Worm (Caenorhabditis elegans) whole organism, L1 larva: ENCODE results near the gene sri-20.

ENCODE experiments used
- C16A3.4 ChIP-seq: fragments of 150-350 bp; optimal IDR thresholded peaks from 2 replicates; lab custom pipeline; 2014; ENCODE audit warnings: missing biosample characterization, missing genetic modification characterization
- C34B4.2 ChIP-seq: sonication (generic microtip); optimal IDR thresholded peaks from 2 replicates; lab custom pipeline; 2017; ENCODE audit warnings: mild to moderate bottlenecking, missing genetic modification characterization, missing compliant biosample characterization
- Y116A8C.19 ChIP-seq: sonication (generic microtip); optimal IDR thresholded peaks from 2 replicates; lab custom pipeline; 2016; ENCODE audit warnings: missing compliant biosample characterization, missing genetic modification characterization, borderline replicate concordance
- aha-1 ChIP-seq: fragments of 150-350 bp; optimal IDR thresholded peaks from 2 replicates; lab custom pipeline; 2014; ENCODE audit warnings: missing biosample characterization, missing genetic modification characterization
- alr-1 ChIP-seq: fragments of 200-800 bp; sonication (Bioruptor generic); optimal IDR thresholded peaks from 2 replicates; lab custom pipeline; 2018; ENCODE audit warnings: borderline replicate concordance, mild to moderate bottlenecking, missing genetic modification characterization, missing compliant biosample characterization
- ceh-63 ChIP-seq: fragments of 200-800 bp; sonication (Bioruptor generic); optimal IDR thresholded peaks from 2 replicates; lab custom pipeline; 2018; ENCODE audit warnings: mild to moderate bottlenecking, missing genetic modification characterization, missing compliant biosample characterization
- ceh-82 ChIP-seq, 3 experiments: fragments of 150-350 bp in 1 of 3; sonication (generic microtip) in 2 of 3; optimal IDR thresholded peaks; 2 replicates each; lab custom pipeline; 2014 to 2017; ENCODE audit warnings: missing biosample characterization in 3 of 3, missing genetic modification characterization in 3 of 3
- ceh-90 ChIP-seq: sonication (generic microtip); optimal IDR thresholded peaks from 2 replicates; lab custom pipeline; 2016; ENCODE audit warnings: missing genetic modification characterization, missing compliant biosample characterization
- ces-1 ChIP-seq: fragments of 150-350 bp; optimal IDR thresholded peaks from 2 replicates; lab custom pipeline; 2014; ENCODE audit warnings: missing biosample characterization, missing genetic modification reagents, missing genetic modification characterization
- dsc-1 ChIP-seq: sonication (generic microtip); optimal IDR thresholded peaks from 2 replicates; lab custom pipeline; 2016; ENCODE audit warnings: mild to moderate bottlenecking, missing genetic modification characterization, missing compliant biosample characterization
- efl-1 ChIP-seq, 4 experiments: fragments of 150-350 bp; optimal IDR thresholded peaks in 3 of 4; peaks in 1 of 4; 1 replicate in 1 of 4; 2 replicates in 3 of 4; lab custom pipeline; 2014; ENCODE audit warnings: missing biosample characterization in 2 of 4, missing genetic modification characterization in 2 of 4, missing genetic modification reagents in 2 of 4
- egl-13 ChIP-seq: sonication (generic microtip); optimal IDR thresholded peaks from 2 replicates; lab custom pipeline; 2016; ENCODE audit warnings: missing genotype, missing genetic modification reagents, missing genetic modification characterization, missing compliant biosample characterization
- elt-2 ChIP-seq: sonication (generic microtip); optimal IDR thresholded peaks from 2 replicates; lab custom pipeline; 2016; ENCODE audit warnings: missing genetic modification characterization, mild to moderate bottlenecking, inconsistent platforms, missing compliant biosample characterization, missing genetic modification reagents
- elt-3 ChIP-seq, 6 experiments: fragments of 150-350 bp in 1 of 6; sonication (generic microtip); optimal IDR thresholded peaks; 2 replicates each; lab custom pipeline; 2017 to 2018; ENCODE audit warnings: missing biosample characterization in 6 of 6, missing genetic modification characterization in 6 of 6, inconsistent platforms in 1 of 6
- fkh-10 ChIP-seq: sonication (generic microtip); optimal IDR thresholded peaks from 2 replicates; lab custom pipeline; 2017; ENCODE audit warnings: missing biosample characterization, missing genetic modification reagents, missing genetic modification characterization
- fkh-4 ChIP-seq: sonication (generic microtip); optimal IDR thresholded peaks from 2 replicates; lab custom pipeline; 2016; ENCODE audit warnings: missing compliant biosample characterization, missing genetic modification characterization, borderline replicate concordance
- fkh-8 ChIP-seq: sonication (generic microtip); optimal IDR thresholded peaks from 2 replicates; lab custom pipeline; 2016; ENCODE audit warnings: mild to moderate bottlenecking, missing genetic modification characterization, missing compliant biosample characterization
- fos-1 ChIP-seq: fragments of 150-350 bp; optimal IDR thresholded peaks from 2 replicates; lab custom pipeline; 2014; ENCODE audit warnings: missing biosample characterization, missing genetic modification characterization
- hpl-2 ChIP-seq: fragments of 150-350 bp; optimal IDR thresholded peaks from 2 replicates; lab custom pipeline; 2014; ENCODE audit warnings: missing biosample characterization, missing genetic modification reagents, missing genetic modification characterization
- irx-1 ChIP-seq: sonication (generic microtip); optimal IDR thresholded peaks from 2 replicates; lab custom pipeline; 2016; ENCODE audit warnings: missing genetic modification characterization, missing compliant biosample characterization
- isw-1 ChIP-seq: fragments of 200-800 bp; sonication (Bioruptor generic); IDR thresholded peaks from 2 replicates; pipeline ENCODE4 v1.3.6; 2022; ENCODE audit warnings: missing genetic modification characterization, missing compliant biosample characterization
- lin-13 ChIP-seq: fragments of 150-350 bp; optimal IDR thresholded peaks from 2 replicates; lab custom pipeline; 2014; ENCODE audit warnings: missing biosample characterization, missing genetic modification reagents, missing genetic modification characterization
- lin-35 ChIP-seq, 2 experiments: fragments of 150-350 bp; optimal IDR thresholded peaks; 2 replicates each; lab custom pipeline; 2014; ENCODE audit warnings: missing biosample characterization in 2 of 2, missing genetic modification characterization in 2 of 2, missing genetic modification reagents in 2 of 2
- lsy-2 ChIP-seq, 2 experiments: fragments of 150-350 bp; optimal IDR thresholded peaks; 2 replicates each; lab custom pipeline; 2014; ENCODE audit warnings: missing biosample characterization in 2 of 2, missing genetic modification characterization in 2 of 2
- mab-9 ChIP-seq: fragments of 200-800 bp; sonication (Bioruptor generic); IDR thresholded peaks from 2 replicates; pipeline ENCODE4 v1.3.6; 2022; ENCODE audit warnings: missing genetic modification reagents, missing genetic modification characterization, missing compliant biosample characterization
- mdl-1 ChIP-seq, 2 experiments: fragments of 150-350 bp; optimal IDR thresholded peaks; 2 replicates each; lab custom pipeline; 2014 to 2017; ENCODE audit warnings: missing biosample characterization in 2 of 2, missing genetic modification characterization in 2 of 2, inconsistent platforms in 1 of 2
- mef-2 ChIP-seq: fragments of 150-350 bp; optimal IDR thresholded peaks from 2 replicates; lab custom pipeline; 2014; ENCODE audit warnings: missing biosample characterization, missing genetic modification characterization
- mep-1 ChIP-seq: fragments of 150-350 bp; optimal IDR thresholded peaks from 2 replicates; lab custom pipeline; 2014; ENCODE audit warnings: missing biosample characterization, missing genetic modification characterization
- nhr-12 ChIP-seq: sonication (generic microtip); optimal IDR thresholded peaks from 2 replicates; lab custom pipeline; 2017; ENCODE audit warnings: missing biosample characterization, missing genetic modification characterization
- nhr-19 ChIP-seq: fragments of 200-800 bp; sonication (Bioruptor generic); conservative IDR thresholded peaks from 2 replicates; pipeline ENCODE4 v1.3.6; 2022; ENCODE audit warnings: missing genetic modification characterization, missing compliant biosample characterization
- nhr-20 ChIP-seq: sonication (generic microtip); optimal IDR thresholded peaks from 2 replicates; lab custom pipeline; 2016; ENCODE audit warnings: mild to moderate bottlenecking, missing genetic modification characterization, missing compliant biosample characterization
- nhr-237 ChIP-seq: fragments of 150-350 bp; optimal IDR thresholded peaks from 2 replicates; lab custom pipeline; 2014; ENCODE audit warnings: missing biosample characterization, missing genetic modification characterization
- nhr-28 ChIP-seq: fragments of 150-350 bp; optimal IDR thresholded peaks from 2 replicates; lab custom pipeline; 2014; ENCODE audit warnings: missing biosample characterization, missing genetic modification characterization
- nhr-76 ChIP-seq: sonication (generic microtip); optimal IDR thresholded peaks from 2 replicates; lab custom pipeline; 2017; ENCODE audit warnings: missing biosample characterization, missing genetic modification characterization
- pag-3 ChIP-seq: sonication (generic microtip); optimal IDR thresholded peaks from 2 replicates; lab custom pipeline; 2017; ENCODE audit warnings: missing genetic modification characterization, mild to moderate bottlenecking, missing compliant biosample characterization, antibody characterized with exemption, borderline replicate concordance; ENCODE audit not compliant: insufficient read depth
- rnt-1 ChIP-seq: sonication (generic microtip); optimal IDR thresholded peaks from 2 replicates; lab custom pipeline; 2016; ENCODE audit warnings: mild to moderate bottlenecking, missing genetic modification characterization, moderate library complexity, missing compliant biosample characterization
- skn-1 ChIP-seq: fragments of 150-350 bp; optimal IDR thresholded peaks from 2 replicates; lab custom pipeline; 2014; ENCODE audit warnings: missing biosample characterization, missing genetic modification characterization
- snpc-4 ChIP-seq: fragments of 150-350 bp; optimal IDR thresholded peaks from 2 replicates; lab custom pipeline; 2014; ENCODE audit warnings: missing biosample characterization, missing genetic modification characterization
- sox-4 ChIP-seq: sonication (generic microtip); optimal IDR thresholded peaks from 2 replicates; lab custom pipeline; 2016; ENCODE audit warnings: missing genetic modification characterization, missing compliant biosample characterization
- swsn-7 ChIP-seq: sonication (generic microtip); optimal IDR thresholded peaks from 2 replicates; lab custom pipeline; 2016; ENCODE audit warnings: missing genetic modification characterization, missing compliant biosample characterization
- tbx-2 ChIP-seq: sonication (generic microtip); optimal IDR thresholded peaks from 2 replicates; lab custom pipeline; 2016; ENCODE audit warnings: missing genetic modification characterization, missing compliant biosample characterization
- unc-130 ChIP-seq: fragments of 150-350 bp; optimal IDR thresholded peaks from 2 replicates; lab custom pipeline; 2017; ENCODE audit warnings: missing biosample characterization, missing genetic modification characterization, inconsistent platforms
- unc-62 ChIP-seq: fragments of 150-350 bp; optimal IDR thresholded peaks from 2 replicates; lab custom pipeline; 2014; ENCODE audit warnings: missing biosample characterization, missing genetic modification reagents, missing genetic modification characterization
- unc-86 ChIP-seq: sonication (generic microtip); optimal IDR thresholded peaks from 2 replicates; lab custom pipeline; 2016; ENCODE audit warnings: missing genetic modification characterization, missing compliant biosample characterization
- unc-98 ChIP-seq: fragments of 200-800 bp; sonication (Bioruptor generic); IDR thresholded peaks from 2 replicates; pipeline ENCODE4 v1.3.6; 2022; ENCODE audit warnings: missing genetic modification characterization, missing compliant biosample characterization
- zag-1 ChIP-seq: fragments of 150-350 bp; optimal IDR thresholded peaks from 2 replicates; lab custom pipeline; 2014; ENCODE audit warnings: missing biosample characterization, missing genetic modification characterization

Gene sri-20

ce11 chrV:10361830-10362397 lies 6.4 kb upstream of the sri-20 start, which contains the start of gene cash-1 (continued):
- TF ChIP-seq elt-3 (tag; optimal IDR thresholded peaks at IDR 0.05; lab: Kevin White, UChicago) (peak in 1 of 6 experiments; percentile 45), tbx-2 (peak; percentile 71), egl-13 (peak; percentile 22), lin-13 (GFP tag; lab: Kevin White, UChicago) (peak; percentile 52), unc-98 (GFP tag; lab: Robert Waterston, UW) (no peak), fkh-4 (tag; lab: Kevin White, UChicago) (no peak), nhr-28 (tag; lab: Kevin White, UChicago) (no peak), irx-1 (tag; lab: Kevin White, UChicago) (no peak), nhr-20 (tag; lab: Kevin White, UChicago) (peak; percentile 73), nhr-19 (peak; percentile 58), efl-1 (optimal IDR thresholded peaks at IDR 0.05; lab: Kevin White, UChicago) (peak; percentile 72 to 84), efl-1 (GFP tag; optimal IDR thresholded peaks at IDR 0.05 in 1 of 2; lab: Kevin White, UChicago) (peak; percentile 87 to 98), lsy-2 (tag; optimal IDR thresholded peaks at IDR 0.05; lab: Kevin White, UChicago) (peak; percentile 56 to 86), mab-9 (no peak), pag-3 (tag; lab: Kevin White, UChicago) (no peak), alr-1 (tag; lab: Kevin White, UChicago) (no peak), ceh-63 (GFP tag; lab: Kevin White, UChicago) (no peak), C34B4.2 (no peak), C16A3.4 (tag; lab: Kevin White, UChicago) (peak; percentile 38), nhr-12 (no peak), elt-2 (tag; lab: Kevin White, UChicago) (peak; percentile 43), rnt-1 (tag; lab: Kevin White, UChicago) (peak; percentile 68), mep-1 (tag; lab: Kevin White, UChicago) (peak; percentile 71), fkh-10 (GFP tag; lab: Kevin White, UChicago) (peak; percentile 36), isw-1 (GFP tag; lab: Robert Waterston, UW) (peak; percentile 67), hpl-2 (GFP tag; lab: Kevin White, UChicago) (peak; percentile 14), lin-35 (GFP tag; optimal IDR thresholded peaks at IDR 0.05; lab: Kevin White, UChicago) (peak; percentile 88 to 95), ces-1 (no peak), unc-62 (GFP tag; lab: Kevin White, UChicago) (no peak), aha-1 (tag; lab: Kevin White, UChicago) (no peak), fkh-8 (tag; lab: Kevin White, UChicago) (peak; percentile 71), ceh-90 (tag; lab: Kevin White, UChicago) (no peak), snpc-4 (tag; lab: Kevin White, UChicago) (peak; percentile 55), sox-4 (tag; lab: Kevin White, UChicago) (no peak), zag-1 (tag; lab: Kevin White, UChicago) (no peak), skn-1 (tag; lab: Kevin White, UChicago) (peak; percentile 77), mef-2 (no peak), unc-86 (tag; lab: Kevin White, UChicago) (no peak), unc-130 (tag; lab: Kevin White, UChicago) (peak; percentile 68), dsc-1 (tag; lab: Kevin White, UChicago) (peak; percentile 12)

- TF ChIP-seq Y116A8C.19 (tag; lab: Kevin White, UChicago) (no peak), ceh-82 (tag; optimal IDR thresholded peaks at IDR 0.05; lab: Kevin White, UChicago) (no peak), fos-1 (no peak), nhr-237 (tag; lab: Kevin White, UChicago) (no peak), ceh-63 (GFP tag; lab: Kevin White, UChicago) (no peak), nhr-76 (no peak), swsn-7 (no peak), unc-98 (GFP tag; lab: Robert Waterston, UW) (no peak), C34B4.2 (no peak), mdl-1 (tag; optimal IDR thresholded peaks at IDR 0.05; lab: Kevin White, UChicago) (no peak), lsy-2 (tag; optimal IDR thresholded peaks at IDR 0.05; lab: Kevin White, UChicago) (no peak)
Measured at ce11 chrV:10363834-10364233, 4.5 kb upstream of the sri-20 start.
